Worm (Caenorhabditis elegans) whole organism, L4 larva: ENCODE results near the gene mmab-1.
A peak's percentile ranks its signal among the peaks of the same experiment; 100 is the strongest.

Experiments
- F26F4.8 ChIP-seq: fragments of 200-800 bp; sonication (Bioruptor generic); conservative IDR thresholded peaks from 2 replicates; pipeline ENCODE4 v1.3.6; 2022; ENCODE audit warnings: missing genetic modification characterization, missing compliant biosample characterization
- F44E2.7 ChIP-seq: fragments of 200-800 bp; sonication (Bioruptor generic); IDR thresholded peaks from 2 replicates; pipeline ENCODE4 v2.1.2; 2022; ENCODE audit warnings: missing genetic modification characterization, missing compliant biosample characterization
- T20F7.1 ChIP-seq: fragments of 200-800 bp; sonication (Bioruptor generic); optimal IDR thresholded peaks from 2 replicates; lab custom pipeline; 2018; ENCODE audit warnings: mild to moderate bottlenecking, missing genetic modification characterization, missing compliant biosample characterization
- T26A8.4 ChIP-seq: fragments of 200-800 bp; sonication (Bioruptor generic); IDR thresholded peaks from 2 replicates; pipeline ENCODE4 v1.3.6; 2022; ENCODE audit warnings: missing genetic modification characterization, missing compliant biosample characterization
- Y105C5A.15 ChIP-seq: fragments of 200-800 bp; sonication (Bioruptor generic); IDR thresholded peaks from 2 replicates; pipeline ENCODE4 v1.3.6; 2022; ENCODE audit warnings: missing genetic modification characterization, missing compliant biosample characterization
- ZK337.2 ChIP-seq: fragments of 200-800 bp; sonication (Bioruptor generic); IDR thresholded peaks from 2 replicates; pipeline ENCODE4 v1.3.6; 2022; ENCODE audit warnings: missing genetic modification reagents, missing genetic modification characterization, missing compliant biosample characterization
- aha-1 ChIP-seq: fragments of 150-350 bp; peaks from one replicate; lab custom pipeline; 2014; ENCODE audit warnings: missing biosample characterization, missing genetic modification characterization
- aly-2 ChIP-seq: sonication (generic microtip); optimal IDR thresholded peaks from 2 replicates; lab custom pipeline; 2018; ENCODE audit warnings: missing biosample characterization, missing genetic modification characterization
- attf-4 ChIP-seq: sonication (generic microtip); optimal IDR thresholded peaks from 3 replicates; lab custom pipeline; 2017; ENCODE audit warnings: missing biosample characterization, missing genetic modification characterization
- ceh-44 ChIP-seq: fragments of 200-800 bp; sonication (Bioruptor generic); IDR thresholded peaks from 2 replicates; pipeline ENCODE4 v1.3.6; 2022; ENCODE audit warnings: missing genetic modification reagents, missing genetic modification characterization, missing compliant biosample characterization
- ceh-62 ChIP-seq: sonication (generic microtip); optimal IDR thresholded peaks from 2 replicates; lab custom pipeline; 2017; ENCODE audit warnings: missing biosample characterization, missing genetic modification characterization
- ceh-82 ChIP-seq: sonication (generic microtip); optimal IDR thresholded peaks from 2 replicates; lab custom pipeline; 2017; ENCODE audit warnings: missing biosample characterization, missing genetic modification characterization
- ces-1 ChIP-seq: fragments of 150-350 bp; sonication (generic microtip); optimal IDR thresholded peaks from 4 replicates; lab custom pipeline; 2014; ENCODE audit warnings: missing biosample characterization, missing genetic modification reagents, missing genetic modification characterization
- cey-2 ChIP-seq: sonication (generic microtip); optimal IDR thresholded peaks from 3 replicates; lab custom pipeline; 2017; ENCODE audit warnings: missing genetic modification characterization, mild to moderate bottlenecking, missing compliant biosample characterization, antibody characterized with exemption, borderline replicate concordance; ENCODE audit not compliant: insufficient read depth
- daf-16 ChIP-seq, 3 experiments: sonication (generic microtip); optimal IDR thresholded peaks; 2 replicates each; lab custom pipeline; 2016 to 2017; ENCODE audit warnings: missing genetic modification characterization in 3 of 3, missing genetic modification reagents in 3 of 3, mild to moderate bottlenecking in 2 of 3, missing compliant biosample characterization in 2 of 3, missing biosample characterization in 1 of 3, moderate library complexity in 1 of 3
- daf-19 ChIP-seq: fragments of 200-800 bp; sonication (Bioruptor generic); conservative IDR thresholded peaks from 2 replicates; pipeline ENCODE4 v1.3.6; 2022; ENCODE audit warnings: missing genetic modification characterization, missing compliant biosample characterization
- dmd-6 ChIP-seq: fragments of 200-800 bp; sonication (Bioruptor generic); IDR thresholded peaks from 2 replicates; pipeline ENCODE4 v1.3.6; 2022; ENCODE audit warnings: missing genetic modification reagents, missing genetic modification characterization, missing compliant biosample characterization
- dmd-9 ChIP-seq: fragments of 200-800 bp; sonication (Bioruptor generic); IDR thresholded peaks from 2 replicates; pipeline ENCODE4 v1.3.6; 2022; ENCODE audit warnings: missing genetic modification reagents, missing genetic modification characterization, missing compliant biosample characterization
- dpl-1 ChIP-seq: fragments of 150-350 bp; optimal IDR thresholded peaks from 2 replicates; lab custom pipeline; 2014; ENCODE audit warnings: missing biosample characterization, missing genetic modification reagents, missing genetic modification characterization
- dve-1 ChIP-seq: sonication (generic microtip); optimal IDR thresholded peaks from 2 replicates; lab custom pipeline; 2017; ENCODE audit warnings: antibody characterized with exemption, mild to moderate bottlenecking, missing genetic modification characterization, missing compliant biosample characterization; ENCODE audit not compliant: insufficient read depth
- egl-27 ChIP-seq: sonication (generic microtip); optimal IDR thresholded peaks from 3 replicates; lab custom pipeline; 2017; ENCODE audit warnings: missing biosample characterization, missing genetic modification reagents, missing genetic modification characterization
- egl-43 ChIP-seq: fragments of 200-800 bp; sonication (Bioruptor generic); IDR thresholded peaks from 2 replicates; pipeline ENCODE4 v1.3.6; 2022; ENCODE audit warnings: missing genetic modification reagents, missing genetic modification characterization, missing compliant biosample characterization
- fkh-10 ChIP-seq: fragments of 150-350 bp; optimal IDR thresholded peaks from 2 replicates; lab custom pipeline; 2014; ENCODE audit warnings: missing biosample characterization, missing genetic modification reagents, missing genetic modification characterization
- hlh-11 ChIP-seq: fragments of 200-800 bp; sonication (Bioruptor generic); optimal IDR thresholded peaks from 2 replicates; lab custom pipeline; 2018; ENCODE audit warnings: mild to moderate bottlenecking, missing genetic modification characterization, missing compliant biosample characterization
- hlh-30 ChIP-seq: sonication (generic microtip); optimal IDR thresholded peaks from 2 replicates; lab custom pipeline; 2017; ENCODE audit warnings: antibody characterized with exemption, mild to moderate bottlenecking, missing genetic modification characterization, missing compliant biosample characterization; ENCODE audit not compliant: insufficient read depth
- lin-1 ChIP-seq: fragments of 200-800 bp; sonication (Bioruptor generic); IDR thresholded peaks from 2 replicates; pipeline ENCODE4 v1.3.6; 2022; ENCODE audit warnings: missing genetic modification reagents, missing genetic modification characterization, missing compliant biosample characterization
- lin-15B ChIP-seq: fragments of 150-350 bp; sonication (generic microtip); optimal IDR thresholded peaks from 3 replicates; lab custom pipeline; 2014; ENCODE audit warnings: missing biosample characterization, missing genetic modification characterization
- lin-38 ChIP-seq: fragments of 200-800 bp; sonication (Bioruptor generic); IDR thresholded peaks from 2 replicates; pipeline ENCODE4 v1.3.6; 2022; ENCODE audit warnings: missing genetic modification reagents, missing genetic modification characterization, missing compliant biosample characterization
- lir-3 ChIP-seq: sonication (generic microtip); optimal IDR thresholded peaks from 2 replicates; lab custom pipeline; 2016; ENCODE audit warnings: mild to moderate bottlenecking, missing genetic modification characterization, missing compliant biosample characterization
- lsy-2 ChIP-seq, 2 experiments: fragments of 150-350 bp in 1 of 2; sonication (generic microtip) in 1 of 2; optimal IDR thresholded peaks; 2 replicates each; lab custom pipeline; 2014 to 2017; ENCODE audit warnings: missing biosample characterization in 2 of 2, missing genetic modification characterization in 2 of 2
- mdt-29 ChIP-seq: fragments of 200-800 bp; sonication (Bioruptor generic); IDR thresholded peaks from 2 replicates; pipeline ENCODE4 v1.3.6; 2022; ENCODE audit warnings: missing genetic modification reagents, missing genetic modification characterization, missing compliant biosample characterization
- nhr-10 ChIP-seq: fragments of 150-350 bp; optimal IDR thresholded peaks from 2 replicates; lab custom pipeline; 2014; ENCODE audit warnings: missing biosample characterization, missing genetic modification characterization
- nhr-11 ChIP-seq: fragments of 150-350 bp; optimal IDR thresholded peaks from 2 replicates; lab custom pipeline; 2014; ENCODE audit warnings: missing biosample characterization, missing genetic modification characterization
- nhr-28 ChIP-seq: fragments of 150-350 bp; optimal IDR thresholded peaks from 2 replicates; lab custom pipeline; 2014; ENCODE audit warnings: missing biosample characterization, missing genetic modification characterization
- nhr-41 ChIP-seq: fragments of 200-800 bp; sonication (Bioruptor generic); IDR thresholded peaks from 2 replicates; pipeline ENCODE4 v1.3.6; 2022; ENCODE audit warnings: missing genetic modification reagents, missing genetic modification characterization, missing compliant biosample characterization
- nhr-48 ChIP-seq: sonication (generic microtip); optimal IDR thresholded peaks from 2 replicates; lab custom pipeline; 2016; ENCODE audit warnings: mild to moderate bottlenecking, missing genetic modification characterization, missing compliant biosample characterization
- nhr-6 ChIP-seq: fragments of 150-350 bp; optimal IDR thresholded peaks from 2 replicates; lab custom pipeline; 2014; ENCODE audit warnings: missing biosample characterization, missing genetic modification characterization
- pha-4 ChIP-seq, 2 experiments: fragments of 150-350 bp in 1 of 2; fragments of 200-800 bp in 1 of 2; sonication (Bioruptor generic) in 1 of 2; IDR thresholded peaks in 1 of 2; optimal IDR thresholded peaks in 1 of 2; 2 replicates each; pipeline versions ENCODE4 v1.3.6 to Lab custom; 2014 to 2022; ENCODE audit warnings: missing genetic modification characterization in 2 of 2, missing genetic modification reagents in 2 of 2, missing biosample characterization in 1 of 2, missing compliant biosample characterization in 1 of 2
- pqm-1 ChIP-seq: sonication (generic microtip); optimal IDR thresholded peaks from 2 replicates; lab custom pipeline; 2017; ENCODE audit warnings: missing biosample characterization, missing genetic modification characterization
- saeg-2 ChIP-seq: fragments of 200-800 bp; sonication (Bioruptor generic); IDR thresholded peaks from 2 replicates; pipeline ENCODE4 v1.3.6; 2022; ENCODE audit warnings: missing genetic modification reagents, missing genetic modification characterization, missing compliant biosample characterization
- set-16 ChIP-seq: fragments of 200-800 bp; sonication (Bioruptor generic); IDR thresholded peaks from 2 replicates; pipeline ENCODE4 v1.3.6; 2022; ENCODE audit warnings: missing genetic modification reagents, missing genetic modification characterization, missing compliant biosample characterization
- snpc-1.2 ChIP-seq: fragments of 200-800 bp; sonication (Bioruptor generic); IDR thresholded peaks from 2 replicates; pipeline ENCODE4 v1.3.6; 2022; ENCODE audit warnings: missing genetic modification reagents, missing genetic modification characterization, missing compliant biosample characterization
- spr-3 ChIP-seq: fragments of 200-800 bp; sonication (Bioruptor generic); optimal IDR thresholded peaks from 2 replicates; lab custom pipeline; 2018; ENCODE audit warnings: mild to moderate bottlenecking, missing genetic modification characterization, missing compliant biosample characterization
- tag-97 ChIP-seq: fragments of 200-800 bp; sonication (Bioruptor generic); IDR thresholded peaks from 2 replicates; pipeline ENCODE4 v1.3.6; 2022; ENCODE audit warnings: missing genetic modification characterization, missing compliant biosample characterization
- unc-39 ChIP-seq: sonication (generic microtip); optimal IDR thresholded peaks from 2 replicates; lab custom pipeline; 2017; ENCODE audit warnings: missing biosample characterization, missing genetic modification characterization
- ztf-11 ChIP-seq: fragments of 150-350 bp; optimal IDR thresholded peaks from 2 replicates; lab custom pipeline; 2014; ENCODE audit warnings: missing biosample characterization, missing genetic modification characterization
- ztf-7 ChIP-seq: fragments of 150-350 bp; optimal IDR thresholded peaks from 2 replicates; lab custom pipeline; 2014; ENCODE audit warnings: missing biosample characterization, missing genetic modification characterization

mmab-1 gene

ce11 chrIII:4903784-4904183 lies 18.1 kb downstream of the mmab-1 start, which contains the start of gene kbp-2:
Gene kbp-2 (minus strand): TSS chrIII:4903884.
- TF ChIP-seq Y105C5A.15 = no peak
- no peak for TF ChIP-seq attf-4 (tag; lab: Kevin White, UChicago)
- TF ChIP-seq T20F7.1 (GFP tag; lab: Kevin White, UChicago) = no peak
- no peak for TF ChIP-seq T26A8.4
- no peak for TF ChIP-seq egl-27 (tag; lab: Kevin White, UChicago)
- TF ChIP-seq ces-1 (GFP tag; lab: Kevin White, UChicago) = no peak
- TF ChIP-seq ztf-7 (tag; lab: Kevin White, UChicago) = no peak
- no peak for TF ChIP-seq set-16 (GFP tag; lab: Robert Waterston, UW)
- TF ChIP-seq nhr-11 (tag; lab: Kevin White, UChicago) = no peak
- TF ChIP-seq pha-4 (GFP tag; IDR thresholded peaks at IDR 0.05; lab: Robert Waterston, UW) = no peak
- no peak for TF ChIP-seq pha-4 (tag; optimal IDR thresholded peaks at IDR 0.05; lab: Kevin White, UChicago)
- no peak for TF ChIP-seq dve-1 (tag; lab: Kevin White, UChicago)
- TF ChIP-seq hlh-30 (tag; lab: Kevin White, UChicago) = no peak
- TF ChIP-seq ZK337.2 (GFP tag; lab: Robert Waterston, UW) = no peak
- TF ChIP-seq lin-15B (tag; lab: Kevin White, UChicago) = no peak
- TF ChIP-seq F44E2.7 = no peak
- no peak for TF ChIP-seq fkh-10 (GFP tag; lab: Kevin White, UChicago)
- no peak for TF ChIP-seq dmd-9
- no peak for TF ChIP-seq ceh-82 (tag; lab: Kevin White, UChicago)
- no peak for TF ChIP-seq dmd-6 (GFP tag; lab: Robert Waterston, UW)

DNA sequence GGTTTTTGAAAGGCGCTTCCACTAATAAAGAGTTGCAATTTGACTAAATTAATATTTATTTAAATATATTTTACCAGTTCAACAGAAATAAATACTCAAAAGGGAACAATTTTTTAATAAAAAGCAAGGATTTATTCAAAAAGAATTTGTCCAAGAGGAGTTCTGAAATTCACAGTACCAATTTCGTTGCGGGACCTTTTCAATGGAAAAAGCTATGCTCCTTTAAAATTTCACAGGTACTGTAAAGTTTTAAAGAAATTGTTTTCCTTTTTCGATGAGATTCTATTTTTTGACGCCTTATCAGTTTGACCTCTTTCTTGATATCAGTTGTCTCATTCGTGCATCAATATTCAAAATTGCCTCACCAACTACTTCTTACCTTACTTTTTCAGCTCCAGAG lies 21.7 kb downstream of the mmab-1 start, which contains the start of gene tag-340:
TSS of gene tag-340 (plus strand) at position 249 of the 400 bp plus-strand sequence.
- no peak for TF ChIP-seq daf-16 (GFP tag; optimal IDR thresholded peaks at IDR 0.05; lab: Kevin White, UChicago)
- TF ChIP-seq daf-16 (tag; optimal IDR thresholded peaks at IDR 0.05; lab: Kevin White, UChicago) = peak; percentile 42
- no peak for TF ChIP-seq attf-4 (tag; lab: Kevin White, UChicago)
- peak; percentile 3 for TF ChIP-seq nhr-28

DNA sequence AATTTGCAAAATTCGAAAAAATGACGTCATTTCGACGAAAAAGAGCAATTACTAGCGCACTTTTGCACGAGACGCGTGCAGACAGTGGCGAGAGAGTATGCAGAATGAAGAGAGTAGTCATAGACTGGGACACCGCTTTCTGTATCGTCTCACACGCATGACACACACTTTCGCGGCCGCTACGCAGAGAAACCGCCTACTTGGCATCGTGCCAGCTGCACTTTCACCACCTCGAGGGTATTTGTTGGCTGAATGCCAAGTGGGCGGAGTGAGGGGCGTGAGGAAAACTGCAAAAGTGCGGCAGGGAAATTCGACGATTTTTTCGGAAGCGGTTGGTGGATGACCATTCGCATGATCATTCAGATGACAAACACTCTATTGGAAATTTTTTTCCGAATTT lies 22.2 kb downstream of the mmab-1 start:
- TF ChIP-seq dmd-6 (GFP tag; lab: Robert Waterston, UW) (peak; percentile 100), pqm-1 (tag; lab: Kevin White, UChicago) (peak; percentile 31), F26F4.8 (GFP tag; lab: Robert Waterston, UW) (peak; percentile 75), unc-39 (peak; percentile 90), lin-38 (peak; percentile 94), tag-97 (GFP tag; lab: Robert Waterston, UW) (no peak), saeg-2 (GFP tag; lab: Robert Waterston, UW) (peak; percentile 100), lin-1 (GFP tag; lab: Robert Waterston, UW) (peak; percentile 99), hlh-11 (tag; lab: Kevin White, UChicago) (peak; percentile 100), ztf-11 (tag; lab: Kevin White, UChicago) (no peak), nhr-41 (GFP tag; lab: Robert Waterston, UW) (peak; percentile 99), dpl-1 (GFP tag; lab: Kevin White, UChicago) (peak; percentile 93), nhr-28 (peak; percentile 98), spr-3 (peak; percentile 93), ceh-62 (tag; lab: Kevin White, UChicago) (no peak), daf-19 (GFP tag; lab: Robert Waterston, UW) (peak; percentile 96), lsy-2 (tag; optimal IDR thresholded peaks at IDR 0.05; lab: Kevin White, UChicago) (peak; percentile 93 to 97), aly-2 (tag; lab: Kevin White, UChicago) (no peak), nhr-11 (tag; lab: Kevin White, UChicago) (peak; percentile 99), nhr-10 (tag; lab: Kevin White, UChicago) (peak; percentile 96), nhr-6 (tag; lab: Kevin White, UChicago) (peak; percentile 97), ceh-44 (GFP tag; lab: Robert Waterston, UW) (peak; percentile 58; the same call in 1 of the 2 replicates), ceh-82 (tag; lab: Kevin White, UChicago) (peak; percentile 10), aha-1 (tag; lab: Kevin White, UChicago) (peak; percentile 100), pha-4 (GFP tag; IDR thresholded peaks at IDR 0.05; lab: Robert Waterston, UW) (peak; percentile 98), pha-4 (tag; optimal IDR thresholded peaks at IDR 0.05; lab: Kevin White, UChicago) (peak; percentile 55), lir-3 (tag; lab: Kevin White, UChicago) (peak; percentile 86), nhr-48 (tag; lab: Kevin White, UChicago) (peak; percentile 98), snpc-1.2 (GFP tag; lab: Robert Waterston, UW) (peak; percentile 78), cey-2 (tag; lab: Kevin White, UChicago) (peak; percentile 9), egl-43 (peak; percentile 98), mdt-29 (GFP tag; lab: Robert Waterston, UW) (peak; percentile 98)
